Worm (Caenorhabditis elegans) whole organism, L1 larva: ENCODE data around the gene parp-2.

Experiments
- ama-1 ChIP-seq: fragments of 150-350 bp; optimal IDR thresholded peaks from 2 replicates; lab custom pipeline; 2014
- nhr-76 ChIP-seq: sonication (generic microtip); optimal IDR thresholded peaks from 2 replicates; lab custom pipeline; 2017; ENCODE audit warnings: missing biosample characterization, missing genetic modification characterization
- unc-130 ChIP-seq: fragments of 150-350 bp; optimal IDR thresholded peaks from 2 replicates; lab custom pipeline; 2017; ENCODE audit warnings: missing biosample characterization, missing genetic modification characterization, inconsistent platforms
- xbp-1 ChIP-seq: sonication (generic microtip); optimal IDR thresholded peaks from 2 replicates; lab custom pipeline; 2016; ENCODE audit warnings: missing genetic modification characterization, missing compliant biosample characterization

DNA sequence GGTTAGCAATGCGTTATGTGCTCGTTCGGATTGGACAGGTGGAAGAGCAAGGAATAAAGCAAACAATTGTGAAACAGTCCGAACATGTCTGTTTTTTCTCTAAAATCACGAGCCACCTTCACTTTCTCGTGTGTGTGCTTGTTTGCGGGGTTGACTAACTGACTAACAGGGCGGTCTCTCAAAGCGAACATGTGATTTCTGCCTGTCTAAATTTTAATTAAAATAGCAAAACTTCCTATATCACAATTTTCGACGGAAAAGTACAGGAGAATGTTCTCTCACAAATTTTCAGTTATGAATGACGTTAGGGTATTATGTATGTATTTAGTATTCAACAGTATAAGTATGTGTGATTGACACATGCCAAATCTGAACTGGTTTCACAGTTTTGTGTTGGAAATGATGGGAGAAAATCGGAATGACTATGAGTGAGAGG is 29.1 kb downstream of the parp-2 start:
- TF ChIP-seq unc-130 (tag; lab: Kevin White, UChicago) (no peak), ama-1 (no peak), nhr-76 (no peak), xbp-1 (tag; lab: Kevin White, UChicago) (no peak)
